Fruit fly (Drosophila melanogaster) whole organism, embryonic: Measurements from ENCODE around the gene CG34269.

Source experiments
- Ada2b ChIP-seq: fragments of 200-800 bp; sonication (Bioruptor generic); IDR thresholded peaks from 2 replicates; pipeline ENCODE4 v1.3.6; 2022; ENCODE audit warnings: missing biosample characterization, missing genetic modification characterization
- C15 ChIP-seq: fragments of 200-800 bp; sonication (Bioruptor generic); IDR thresholded peaks from 3 replicates; pipeline ENCODE4 v1.3.6; 2022; ENCODE audit warnings: missing biosample characterization, missing genetic modification characterization
- CG10321 ChIP-seq: fragments of 200-800 bp; sonication (Bioruptor generic); IDR thresholded peaks from 2 replicates; pipeline ENCODE4 v1.3.6; 2022; ENCODE audit warnings: missing biosample characterization, missing genetic modification characterization
- CG10366 ChIP-seq: fragments of 200-800 bp; sonication (Bioruptor generic); IDR thresholded peaks from 2 replicates; pipeline ENCODE4 v1.3.6; 2022; ENCODE audit warnings: missing biosample characterization, missing genetic modification characterization
- CG10431 ChIP-seq: fragments of 200-800 bp; sonication (Bioruptor generic); optimal IDR thresholded peaks from 3 replicates; lab custom pipeline; 2018; ENCODE audit warnings: missing biosample characterization, mild to moderate bottlenecking, missing genetic modification characterization
- CG10565 ChIP-seq: fragments of 200-800 bp; sonication (Bioruptor generic); optimal IDR thresholded peaks from 3 replicates; lab custom pipeline; 2016; ENCODE audit warnings: missing biosample characterization, mild to moderate bottlenecking, missing genetic modification characterization
- CG11560 ChIP-seq: fragments of 200-800 bp; sonication (Bioruptor generic); IDR thresholded peaks from 3 replicates; pipeline ENCODE4 v1.3.6; 2022; ENCODE audit warnings: missing biosample characterization, missing genetic modification characterization
- CG13123 ChIP-seq: fragments of 200-800 bp; sonication (Bioruptor generic); optimal IDR thresholded peaks from 2 replicates; lab custom pipeline; 2016; ENCODE audit warnings: missing biosample characterization, missing genetic modification characterization
- CG1647 ChIP-seq: fragments of 200-800 bp; sonication (Bioruptor generic); optimal IDR thresholded peaks from 3 replicates; lab custom pipeline; 2016; ENCODE audit warnings: missing biosample characterization, missing genetic modification characterization
- CG16813 ChIP-seq: fragments of 200-800 bp; sonication (Bioruptor generic); IDR thresholded peaks from 3 replicates; pipeline ENCODE4 v1.3.6; 2022; ENCODE audit warnings: missing biosample characterization, missing genetic modification characterization; ENCODE audit not compliant: partially characterized antibody
- CG17328 ChIP-seq: fragments of 200-800 bp; sonication (Bioruptor generic); IDR thresholded peaks from 2 replicates; pipeline ENCODE4 v1.3.6; 2022; ENCODE audit warnings: missing biosample characterization, missing genetic modification characterization
- CG17359 ChIP-seq: fragments of 200-800 bp; sonication (Bioruptor generic); optimal IDR thresholded peaks from 3 replicates; lab custom pipeline; 2018; ENCODE audit warnings: missing biosample characterization, mild to moderate bottlenecking, missing genetic modification characterization, moderate library complexity
- CG18262 ChIP-seq: fragments of 200-800 bp; optimal IDR thresholded peaks from 3 replicates; lab custom pipeline; 2019; ENCODE audit warnings: missing biosample characterization, mild to moderate bottlenecking, missing genetic modification characterization, moderate library complexity
- CG30431 ChIP-seq: fragments of 200-800 bp; sonication (Bioruptor generic); optimal IDR thresholded peaks from 2 replicates; lab custom pipeline; 2017; ENCODE audit warnings: missing biosample characterization, missing genetic modification characterization
- CG31441 ChIP-seq: fragments of 200-800 bp; sonication (Bioruptor generic); IDR thresholded peaks from 2 replicates; pipeline ENCODE4 v1.3.6; 2022; ENCODE audit warnings: missing biosample characterization, missing genetic modification characterization
- CG33213 ChIP-seq: fragments of 200-800 bp; sonication (Bioruptor generic); optimal IDR thresholded peaks from 3 replicates; lab custom pipeline; 2016; ENCODE audit warnings: missing biosample characterization, missing genetic modification characterization
- CG5953 ChIP-seq: fragments of 200-800 bp; sonication (Bioruptor generic); IDR thresholded peaks from 2 replicates; pipeline ENCODE4 v1.3.6; 2022; ENCODE audit warnings: missing biosample characterization, missing genetic modification characterization
- CG6254 ChIP-seq: fragments of 200-800 bp; sonication (Bioruptor generic); optimal IDR thresholded peaks from 3 replicates; lab custom pipeline; 2017; ENCODE audit warnings: mild to moderate bottlenecking, missing biosample characterization, missing genetic modification reagents, missing genetic modification characterization
- CG6854 ChIP-seq: fragments of 200-800 bp; sonication (Bioruptor generic); optimal IDR thresholded peaks from 3 replicates; lab custom pipeline; 2017; ENCODE audit warnings: missing biosample characterization, mild to moderate bottlenecking, missing genetic modification characterization
- CG7372 ChIP-seq: fragments of 200-800 bp; sonication (Bioruptor generic); IDR thresholded peaks from 2 replicates; pipeline ENCODE4 v1.3.6; 2022; ENCODE audit warnings: missing biosample characterization, missing genetic modification characterization
- CG8765 ChIP-seq: fragments of 200-800 bp; sonication (Bioruptor generic); IDR thresholded peaks from 2 replicates; pipeline ENCODE4 v1.3.6; 2022; ENCODE audit warnings: missing biosample characterization, missing genetic modification characterization
- CG8924 ChIP-seq: fragments of 200-800 bp; optimal IDR thresholded peaks from 3 replicates; lab custom pipeline; 2019; ENCODE audit warnings: missing biosample characterization, mild to moderate bottlenecking, missing genetic modification characterization, moderate library complexity
- CHES-1-like ChIP-seq: fragments of 200-800 bp; sonication (Bioruptor generic); optimal IDR thresholded peaks from 2 replicates; lab custom pipeline; 2016; ENCODE audit warnings: missing biosample characterization, missing genetic modification characterization
- CTCF ChIP-seq: fragments of 200-800 bp; sonication (Bioruptor generic); optimal IDR thresholded peaks from 2 replicates; lab custom pipeline; 2017; ENCODE audit warnings: missing biosample characterization, mild to moderate bottlenecking, missing genetic modification characterization, moderate library complexity
- Chrac-16 ChIP-seq: fragments of 200-800 bp; sonication (Bioruptor generic); optimal IDR thresholded peaks from 3 replicates; lab custom pipeline; 2016; ENCODE audit warnings: missing biosample characterization, missing genetic modification characterization
- CrebB ChIP-seq: fragments of 200-800 bp; sonication (Bioruptor generic); optimal IDR thresholded peaks from 3 replicates; lab custom pipeline; 2018; ENCODE audit warnings: missing biosample characterization, mild to moderate bottlenecking, missing genetic modification characterization
- Dad ChIP-seq: fragments of 200-800 bp; sonication (Bioruptor generic); optimal IDR thresholded peaks from 3 replicates; lab custom pipeline; 2016; ENCODE audit warnings: missing biosample characterization, missing genetic modification characterization
- Deaf1 ChIP-seq: fragments of 200-800 bp; optimal IDR thresholded peaks from 3 replicates; lab custom pipeline; 2019; ENCODE audit warnings: missing biosample characterization, mild to moderate bottlenecking, missing genetic modification characterization, moderate library complexity
- Gug ChIP-seq: fragments of 200-800 bp; sonication (Bioruptor generic); IDR thresholded peaks from 4 replicates; pipeline ENCODE4 v1.3.6; 2022; ENCODE audit warnings: missing biosample characterization, missing genetic modification characterization
- H2.0 ChIP-seq: fragments of 200-800 bp; sonication (Bioruptor generic); IDR thresholded peaks from 2 replicates; pipeline ENCODE4 v1.3.6; 2022; ENCODE audit warnings: missing biosample characterization, missing genetic modification characterization
- HHEX ChIP-seq: fragments of 200-800 bp; sonication (Bioruptor generic); optimal IDR thresholded peaks from 3 replicates; lab custom pipeline; 2017; ENCODE audit warnings: missing biosample characterization, mild to moderate bottlenecking, missing genetic modification characterization, missing genetic modification reagents
- Lim3 ChIP-seq: fragments of 200-800 bp; sonication (Bioruptor generic); IDR thresholded peaks from 2 replicates; pipeline ENCODE4 v1.3.6; 2022; ENCODE audit warnings: missing biosample characterization, missing genetic modification characterization
- Optix ChIP-seq: fragments of 200-800 bp; sonication (Bioruptor generic); IDR thresholded peaks from 3 replicates; pipeline ENCODE4 v1.3.6; 2022; ENCODE audit warnings: missing biosample characterization, missing genetic modification characterization
- ato ChIP-seq: fragments of 200-800 bp; sonication (Bioruptor generic); IDR thresholded peaks from 2 replicates; pipeline ENCODE4 v1.3.6; 2022; ENCODE audit warnings: missing biosample characterization, missing genetic modification characterization; ENCODE audit not compliant: partially characterized antibody
- cas ChIP-seq: fragments of 200-800 bp; sonication (Bioruptor generic); IDR thresholded peaks from 2 replicates; pipeline ENCODE4 v1.3.6; 2022; ENCODE audit warnings: missing biosample characterization, missing genetic modification characterization
- chif ChIP-seq, 2 experiments: fragments of 200-800 bp; sonication (Bioruptor generic); optimal IDR thresholded peaks; 3 replicates each; lab custom pipeline; 2016; ENCODE audit warnings: missing biosample characterization in 2 of 2, missing genetic modification characterization in 2 of 2
- crol ChIP-seq: fragments of 200-800 bp; sonication (Bioruptor generic); IDR thresholded peaks from 2 replicates; pipeline ENCODE4 v1.3.6; 2022; ENCODE audit warnings: missing biosample characterization, missing genetic modification characterization
- dmrt99B ChIP-seq: fragments of 200-800 bp; sonication (Bioruptor generic); optimal IDR thresholded peaks from 2 replicates; lab custom pipeline; 2018; ENCODE audit warnings: missing biosample characterization, mild to moderate bottlenecking, missing genetic modification characterization, moderate library complexity
- grn ChIP-seq: fragments of 200-800 bp; sonication (Bioruptor generic); optimal IDR thresholded peaks from 3 replicates; lab custom pipeline; 2017; ENCODE audit warnings: missing biosample characterization, missing genetic modification characterization
- hb ChIP-seq: fragments of 200-800 bp; sonication (Bioruptor generic); IDR thresholded peaks from 3 replicates; pipeline ENCODE4 v1.3.6; 2022; ENCODE audit warnings: missing biosample characterization, missing genetic modification characterization; ENCODE audit not compliant: partially characterized antibody
- hkb ChIP-seq, 2 experiments: fragments of 200-800 bp in 1 of 2; fragments of >200 bp in 1 of 2; sonication (Bioruptor generic) in 1 of 2; IDR thresholded peaks in 1 of 2; optimal IDR thresholded peaks in 1 of 2; 2 replicates each; pipeline versions ENCODE4 v1.3.6 to Lab custom; 2017 to 2022; ENCODE audit warnings: missing biosample characterization in 1 of 2, missing genetic modification characterization in 1 of 2
- kay ChIP-seq: fragments of 200-800 bp; sonication (Bioruptor generic); optimal IDR thresholded peaks from 2 replicates; lab custom pipeline; 2016; ENCODE audit warnings: missing biosample characterization, missing genetic modification characterization
- klu ChIP-seq: fragments of 200-800 bp; sonication (Bioruptor generic); IDR thresholded peaks from 2 replicates; pipeline ENCODE4 v1.3.6; 2022; ENCODE audit warnings: missing biosample characterization, missing genetic modification characterization
- kni ChIP-seq: fragments of 200-800 bp; sonication (Bioruptor generic); optimal IDR thresholded peaks from 3 replicates; lab custom pipeline; 2017; ENCODE audit warnings: mild to moderate bottlenecking, missing biosample characterization, missing genetic modification reagents, missing genetic modification characterization
- onecut ChIP-seq: fragments of 200-800 bp; sonication (Bioruptor generic); IDR thresholded peaks from 2 replicates; pipeline ENCODE4 v1.3.6; 2022; ENCODE audit warnings: missing biosample characterization, missing genetic modification characterization
- sr ChIP-seq: fragments of 200-800 bp; sonication (Bioruptor generic); IDR thresholded peaks from 3 replicates; pipeline ENCODE4 v1.3.6; 2022; ENCODE audit warnings: missing biosample characterization, missing genetic modification characterization
- stwl ChIP-seq: fragments of 200-800 bp; sonication (Bioruptor generic); optimal IDR thresholded peaks from 3 replicates; lab custom pipeline; 2018; ENCODE audit warnings: missing biosample characterization, mild to moderate bottlenecking, missing genetic modification characterization, moderate library complexity
- tap ChIP-seq: fragments of 200-800 bp; optimal IDR thresholded peaks from 3 replicates; lab custom pipeline; 2019; ENCODE audit warnings: missing biosample characterization, mild to moderate bottlenecking, missing genetic modification characterization, moderate library complexity
- tup ChIP-seq: fragments of 200-800 bp; sonication (Bioruptor generic); optimal IDR thresholded peaks from 2 replicates; lab custom pipeline; 2016; ENCODE audit warnings: missing biosample characterization, mild to moderate bottlenecking, missing genetic modification characterization, moderate library complexity
- vnd ChIP-seq: fragments of 200-800 bp; sonication (Bioruptor generic); IDR thresholded peaks from 3 replicates; pipeline ENCODE4 v1.3.6; 2022; ENCODE audit warnings: missing biosample characterization, missing genetic modification characterization; ENCODE audit not compliant: partially characterized antibody

The CG34269 gene

dm6 chr3L:548304-549198 lies 20.4 kb downstream of the CG34269 start (continued):
- TF ChIP-seq vnd (GFP tag; lab: Robert Waterston, UW) (no peak), sr (no peak), CG6854 (GFP tag; lab: Kevin White, UChicago) (peak; percentile 21), Lim3 (GFP tag; lab: Robert Waterston, UW) (no peak), Gug (GFP tag; lab: Robert Waterston, UW) (no peak), onecut (GFP tag; lab: Robert Waterston, UW) (no peak; the same call in 1 of the 2 replicates), CG13123 (no peak), tup (no peak), CG8765 (GFP tag; lab: Robert Waterston, UW) (no peak), CG18262 (tag; lab: Kevin White, UChicago) (no peak), kni (GFP tag; lab: Kevin White, UChicago) (no peak), CG10366 (GFP tag; lab: Robert Waterston, UW) (no peak), CG8924 (tag; lab: Kevin White, UChicago) (no peak), Ada2b (GFP tag; lab: Robert Waterston, UW) (no peak), crol (peak; percentile 74), Chrac-16 (no peak), CG16813 (no peak), CG6254 (GFP tag; lab: Kevin White, UChicago) (no peak), CTCF (GFP tag; lab: Kevin White, UChicago) (no peak), tap (tag; lab: Kevin White, UChicago) (no peak), dmrt99B (tag; lab: Kevin White, UChicago) (no peak), CrebB (tag; lab: Kevin White, UChicago) (no peak), C15 (GFP tag; lab: Robert Waterston, UW) (no peak), H2.0 (GFP tag; lab: Robert Waterston, UW) (no peak), CG10431 (GFP tag; lab: Kevin White, UChicago) (no peak), stwl (tag; lab: Kevin White, UChicago) (no peak), hkb (optimal IDR thresholded peaks at IDR 0.05; lab: Kevin White, UChicago) (no peak), hkb (GFP tag; IDR thresholded peaks at IDR 0.05; lab: Robert Waterston, UW) (no peak), CG31441 (no peak), Optix (GFP tag; lab: Robert Waterston, UW) (no peak), CG11560 (no peak), kay (GFP tag; lab: Kevin White, UChicago) (no peak), hb (GFP tag; lab: Robert Waterston, UW) (0 out of 3 replicates have a peak, but pooled peaks have one; percentile 24), grn (GFP tag; lab: Kevin White, UChicago) (peak; percentile 62), CG1647 (GFP tag; lab: Kevin White, UChicago) (no peak), CG7372 (GFP tag; lab: Robert Waterston, UW) (no peak), ato (GFP tag; lab: Robert Waterston, UW) (no peak), CG30431 (GFP tag; lab: Kevin White, UChicago) (no peak), CG33213 (no peak), CG17359 (tag; lab: Kevin White, UChicago) (peak; percentile 4), chif (GFP tag; optimal IDR thresholded peaks at IDR 0.05; lab: Kevin White, UChicago) (no peak), cas (no peak), CHES-1-like (GFP tag; lab: Kevin White, UChicago) (no peak), Dad (no peak), CG5953 (GFP tag; lab: Robert Waterston, UW) (no peak), HHEX (GFP tag; lab: Kevin White, UChicago) (peak; percentile 20), CG10321 (no peak), CG17328 (GFP tag; lab: Robert Waterston, UW) (no peak), CG10565 (no peak), Deaf1 (tag; lab: Kevin White, UChicago) (no peak), klu (no peak)
